Fruit fly (Drosophila melanogaster) whole organism, embryonic: ENCODE results near the gene CG15404.
A peak's percentile ranks its signal among the peaks of the same experiment; 100 is the strongest.

Experiments used
- Aef1 ChIP-seq: fragments of 200-800 bp; sonication (Bioruptor generic); IDR thresholded peaks from 3 replicates; pipeline ENCODE4 v1.3.6; 2022; ENCODE audit warnings: missing biosample characterization, missing genetic modification characterization
- CG10366 ChIP-seq: fragments of 200-800 bp; sonication (Bioruptor generic); IDR thresholded peaks from 2 replicates; pipeline ENCODE4 v1.3.6; 2022; ENCODE audit warnings: missing biosample characterization, missing genetic modification characterization
- CG11093 ChIP-seq: fragments of 200-800 bp; sonication (Bioruptor generic); IDR thresholded peaks from 3 replicates; pipeline ENCODE4 v1.3.6; 2022; ENCODE audit warnings: missing biosample characterization, missing genetic modification characterization
- CG11456 ChIP-seq: fragments of 200-800 bp; sonication (Bioruptor generic); IDR thresholded peaks from 3 replicates; pipeline ENCODE4 v1.3.6; 2022; ENCODE audit warnings: missing biosample characterization, missing genetic modification characterization
- CG12391 ChIP-seq: fragments of 200-800 bp; sonication (Bioruptor generic); optimal IDR thresholded peaks from 3 replicates; lab custom pipeline; 2018; ENCODE audit warnings: missing biosample characterization, mild to moderate bottlenecking, missing genetic modification characterization, moderate library complexity
- CG15696 ChIP-seq: fragments of 200-800 bp; sonication (Bioruptor generic); optimal IDR thresholded peaks from 2 replicates; lab custom pipeline; 2019; ENCODE audit warnings: missing biosample characterization, mild to moderate bottlenecking, missing genetic modification characterization, moderate library complexity
- CG16813 ChIP-seq: fragments of 200-800 bp; sonication (Bioruptor generic); IDR thresholded peaks from 3 replicates; pipeline ENCODE4 v1.3.6; 2022; ENCODE audit warnings: missing biosample characterization, missing genetic modification characterization; ENCODE audit not compliant: partially characterized antibody
- CG17568 ChIP-seq: fragments of 200-800 bp; sonication (Bioruptor generic); optimal IDR thresholded peaks from 2 replicates; lab custom pipeline; 2018; ENCODE audit warnings: missing biosample characterization, mild to moderate bottlenecking, missing genetic modification characterization, moderate library complexity
- CG18476 ChIP-seq: fragments of 200-800 bp; sonication (Bioruptor generic); optimal IDR thresholded peaks from 2 replicates; lab custom pipeline; 2016; ENCODE audit warnings: missing biosample characterization, mild to moderate bottlenecking, missing genetic modification characterization
- CG18619 ChIP-seq: fragments of 200-800 bp; sonication (Bioruptor generic); optimal IDR thresholded peaks from 3 replicates; lab custom pipeline; 2017; ENCODE audit warnings: missing biosample characterization, mild to moderate bottlenecking, missing genetic modification characterization
- CG2120 ChIP-seq: fragments of 200-800 bp; sonication (Bioruptor generic); optimal IDR thresholded peaks from 3 replicates; lab custom pipeline; 2016; ENCODE audit warnings: missing biosample characterization, missing genetic modification characterization
- CG30431 ChIP-seq: fragments of 200-800 bp; sonication (Bioruptor generic); optimal IDR thresholded peaks from 2 replicates; lab custom pipeline; 2017; ENCODE audit warnings: missing biosample characterization, missing genetic modification characterization
- CG3995 ChIP-seq: fragments of 200-800 bp; sonication (Bioruptor generic); optimal IDR thresholded peaks from 3 replicates; lab custom pipeline; 2016; ENCODE audit warnings: missing biosample characterization, missing genetic modification characterization
- CG4820 ChIP-seq: fragments of 200-800 bp; sonication (Bioruptor generic); optimal IDR thresholded peaks from 3 replicates; lab custom pipeline; 2016; ENCODE audit warnings: missing biosample characterization, missing genetic modification characterization
- CG6791 ChIP-seq: fragments of 200-800 bp; sonication (Bioruptor generic); IDR thresholded peaks from 3 replicates; pipeline ENCODE4 v1.3.6; 2022; ENCODE audit warnings: missing biosample characterization, missing genetic modification characterization; ENCODE audit not compliant: partially characterized antibody
- CG7963 ChIP-seq: fragments of 200-800 bp; sonication (Bioruptor generic); IDR thresholded peaks from 3 replicates; pipeline ENCODE4 v1.3.6; 2022; ENCODE audit warnings: missing biosample characterization, missing genetic modification characterization; ENCODE audit not compliant: partially characterized antibody
- CG8089 ChIP-seq: fragments of 200-800 bp; sonication (Bioruptor generic); optimal IDR thresholded peaks from 3 replicates; lab custom pipeline; 2016; ENCODE audit warnings: missing biosample characterization, missing genetic modification characterization
- CG8388 ChIP-seq: fragments of 200-800 bp; sonication (Bioruptor generic); optimal IDR thresholded peaks from 2 replicates; lab custom pipeline; 2019; ENCODE audit warnings: missing biosample characterization, mild to moderate bottlenecking, missing genetic modification characterization, moderate library complexity
- CTCF ChIP-seq: fragments of 200-800 bp; sonication (Bioruptor generic); optimal IDR thresholded peaks from 2 replicates; lab custom pipeline; 2017; ENCODE audit warnings: missing biosample characterization, mild to moderate bottlenecking, missing genetic modification characterization, moderate library complexity
- Camta ChIP-seq: fragments of 200-800 bp; sonication (Bioruptor generic); optimal IDR thresholded peaks from 2 replicates; lab custom pipeline; 2016; ENCODE audit warnings: missing biosample characterization, missing genetic modification characterization
- Chrac-16 ChIP-seq: fragments of 200-800 bp; sonication (Bioruptor generic); optimal IDR thresholded peaks from 3 replicates; lab custom pipeline; 2016; ENCODE audit warnings: missing biosample characterization, missing genetic modification characterization
- Doc2 ChIP-seq: fragments of 200-800 bp; sonication (Bioruptor generic); IDR thresholded peaks from 2 replicates; pipeline ENCODE4 v1.3.6; 2022; ENCODE audit warnings: missing biosample characterization, missing genetic modification characterization
- Eip74EF ChIP-seq, 2 experiments: fragments of 200-800 bp in 1 of 2; fragments of >200 bp in 1 of 2; sonication (Bioruptor generic) in 1 of 2; optimal IDR thresholded peaks; 2 replicates each; lab custom pipeline; 2017 to 2019; ENCODE audit warnings: missing biosample characterization in 2 of 2, missing genetic modification characterization in 2 of 2, mild to moderate bottlenecking in 1 of 2, moderate library complexity in 1 of 2
- Ets97D ChIP-seq: fragments of 200-800 bp; sonication (Bioruptor generic); optimal IDR thresholded peaks from 3 replicates; lab custom pipeline; 2016; ENCODE audit warnings: missing biosample characterization, missing genetic modification characterization
- H15 ChIP-seq: fragments of 200-800 bp; sonication (Bioruptor generic); IDR thresholded peaks from 3 replicates; pipeline ENCODE4 v1.3.6; 2022; ENCODE audit warnings: missing biosample characterization, missing genetic modification characterization
- Mes4 ChIP-seq: fragments of 200-800 bp; sonication (Bioruptor generic); optimal IDR thresholded peaks from 2 replicates; lab custom pipeline; 2016; ENCODE audit warnings: missing biosample characterization, missing genetic modification characterization
- Mrtf ChIP-seq: fragments of 200-800 bp; sonication (Bioruptor generic); IDR thresholded peaks from 3 replicates; pipeline ENCODE4 v1.3.6; 2022; ENCODE audit warnings: missing biosample characterization, missing genetic modification characterization
- Myb ChIP-seq: fragments of 200-800 bp; sonication (Bioruptor generic); optimal IDR thresholded peaks from 2 replicates; lab custom pipeline; 2016; ENCODE audit warnings: missing biosample characterization, missing genetic modification characterization
- Neu2 ChIP-seq: fragments of 200-800 bp; sonication (Bioruptor generic); optimal IDR thresholded peaks from 3 replicates; lab custom pipeline; 2016; ENCODE audit warnings: missing biosample characterization, missing genetic modification characterization, borderline replicate concordance
- Sin3A ChIP-seq: fragments of >200 bp; optimal IDR thresholded peaks from 2 replicates; lab custom pipeline; 2018
- Six4 ChIP-seq: fragments of 200-800 bp; sonication (Bioruptor generic); optimal IDR thresholded peaks from 2 replicates; lab custom pipeline; 2016; ENCODE audit warnings: missing biosample characterization, missing genetic modification characterization
- ap ChIP-seq: fragments of 200-800 bp; sonication (Bioruptor generic); IDR thresholded peaks from 2 replicates; pipeline ENCODE4 v1.3.6; 2022; ENCODE audit warnings: missing biosample characterization, missing genetic modification characterization
- ash1 ChIP-seq: fragments of 200-800 bp; sonication (Bioruptor generic); optimal IDR thresholded peaks from 2 replicates; lab custom pipeline; 2018; ENCODE audit warnings: missing biosample characterization, mild to moderate bottlenecking, missing genetic modification characterization
- bbx ChIP-seq: fragments of 200-800 bp; sonication (Bioruptor generic); IDR thresholded peaks from 2 replicates; pipeline ENCODE4 v1.3.6; 2022; ENCODE audit warnings: missing biosample characterization, missing genetic modification characterization; ENCODE audit not compliant: partially characterized antibody
- corto ChIP-seq: fragments of 200-800 bp; sonication (Bioruptor generic); optimal IDR thresholded peaks from 2 replicates; lab custom pipeline; 2016; ENCODE audit warnings: missing biosample characterization, mild to moderate bottlenecking, missing genetic modification characterization, moderate library complexity
- dan ChIP-seq: fragments of 200-800 bp; sonication (Bioruptor generic); IDR thresholded peaks from 2 replicates; pipeline ENCODE4 v1.3.6; 2022; ENCODE audit warnings: missing biosample characterization, missing genetic modification characterization
- ems ChIP-seq: fragments of 200-800 bp; sonication (Bioruptor generic); optimal IDR thresholded peaks from 3 replicates; lab custom pipeline; 2016; ENCODE audit warnings: missing biosample characterization, missing genetic modification characterization
- gro ChIP-seq: fragments of 200-800 bp; sonication (Bioruptor generic); optimal IDR thresholded peaks from 2 replicates; lab custom pipeline; 2016; ENCODE audit warnings: missing biosample characterization, missing genetic modification characterization
- jigr1 ChIP-seq: fragments of 200-800 bp; sonication (Bioruptor generic); IDR thresholded peaks from 3 replicates; pipeline ENCODE4 v1.3.6; 2022; ENCODE audit warnings: missing biosample characterization, missing genetic modification characterization
- kay ChIP-seq: fragments of 200-800 bp; sonication (Bioruptor generic); optimal IDR thresholded peaks from 2 replicates; lab custom pipeline; 2016; ENCODE audit warnings: missing biosample characterization, missing genetic modification characterization
- nmo ChIP-seq: fragments of 200-800 bp; sonication (Bioruptor generic); optimal IDR thresholded peaks from 2 replicates; lab custom pipeline; 2018; ENCODE audit warnings: missing biosample characterization, mild to moderate bottlenecking, missing genetic modification characterization, moderate library complexity
- pfk ChIP-seq: fragments of 200-800 bp; sonication (Bioruptor generic); optimal IDR thresholded peaks from 2 replicates; lab custom pipeline; 2018; ENCODE audit warnings: missing biosample characterization, mild to moderate bottlenecking, missing genetic modification characterization, moderate library complexity
- pzg ChIP-seq: fragments of 200-800 bp; sonication (Bioruptor generic); optimal IDR thresholded peaks from 3 replicates; lab custom pipeline; 2018; ENCODE audit warnings: missing biosample characterization, mild to moderate bottlenecking, missing genetic modification characterization, moderate library complexity
- salm ChIP-seq: fragments of 200-800 bp; sonication (Bioruptor generic); optimal IDR thresholded peaks from 2 replicates; lab custom pipeline; 2018; ENCODE audit warnings: missing biosample characterization, mild to moderate bottlenecking, missing genetic modification characterization
- scrt ChIP-seq: fragments of 200-800 bp; sonication (Bioruptor generic); optimal IDR thresholded peaks from 2 replicates; lab custom pipeline; 2018; ENCODE audit warnings: missing biosample characterization, mild to moderate bottlenecking, missing genetic modification characterization, moderate library complexity
- slou ChIP-seq: fragments of 200-800 bp; sonication (Bioruptor generic); optimal IDR thresholded peaks from 3 replicates; lab custom pipeline; 2016; ENCODE audit warnings: missing biosample characterization, missing genetic modification characterization
- sug ChIP-seq: fragments of 200-800 bp; optimal IDR thresholded peaks from 2 replicates; lab custom pipeline; 2019; ENCODE audit warnings: missing biosample characterization, mild to moderate bottlenecking, missing genetic modification characterization, moderate library complexity
- unpg ChIP-seq: fragments of 200-800 bp; sonication (Bioruptor generic); optimal IDR thresholded peaks from 3 replicates; lab custom pipeline; 2018; ENCODE audit warnings: missing biosample characterization, mild to moderate bottlenecking, missing genetic modification characterization, moderate library complexity
- zfh1 ChIP-seq: fragments of 200-800 bp; sonication (Bioruptor generic); IDR thresholded peaks from 3 replicates; pipeline ENCODE4 v1.3.6; 2022; ENCODE audit warnings: missing biosample characterization, missing genetic modification characterization

The CG15404 gene

DNA sequence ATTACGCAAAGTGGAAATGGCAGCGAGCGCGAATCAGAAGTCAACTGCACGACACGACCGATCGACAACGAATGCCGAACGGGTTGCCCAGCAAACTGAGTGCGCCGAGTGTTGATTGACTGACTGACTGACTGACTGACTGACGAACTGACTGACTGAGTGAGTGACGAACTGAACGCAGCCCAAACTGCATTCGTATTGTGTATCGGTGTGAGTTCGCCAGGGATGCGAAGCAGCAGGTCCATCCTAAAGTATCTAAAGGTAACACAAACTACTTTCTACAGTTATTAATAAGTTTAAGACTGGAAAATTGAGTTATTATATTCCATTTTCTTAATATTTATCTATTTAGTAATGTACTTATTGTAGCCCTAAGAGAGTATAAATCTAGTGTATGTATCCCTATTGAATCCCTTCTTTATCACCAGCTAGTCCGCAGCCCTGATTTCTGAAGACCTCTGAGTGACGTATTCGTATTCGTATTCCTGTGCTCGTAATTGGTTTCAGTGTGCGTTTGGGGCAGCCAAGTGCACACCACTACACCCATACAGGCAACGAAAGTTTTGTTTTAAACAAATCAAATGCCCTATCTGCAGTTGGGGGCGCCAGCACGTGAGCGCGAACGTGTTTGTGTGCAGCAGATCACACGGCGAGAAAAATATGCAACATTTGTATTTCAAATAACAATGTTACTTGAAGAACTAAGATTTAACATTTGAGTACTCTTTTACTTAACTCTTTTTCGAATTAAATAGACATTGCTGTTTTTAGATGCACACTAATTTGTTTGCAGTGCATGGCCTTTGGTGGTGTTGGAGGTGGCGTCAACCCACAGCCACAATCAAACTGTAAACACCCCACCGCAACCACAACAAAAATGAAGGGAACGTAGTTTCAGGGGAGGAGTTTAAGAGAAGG lies 20.8 kb upstream of the CG15404 start (continued):
- TF ChIP-seq CG7963 (GFP tag; lab: Robert Waterston, UW) (no peak), CG8388 (GFP tag; lab: Kevin White, UChicago) (peak; percentile 95), H15 (GFP tag; lab: Robert Waterston, UW) (peak; percentile 95), ap (GFP tag; lab: Robert Waterston, UW) (peak; percentile 91), unpg (GFP tag; lab: Kevin White, UChicago) (peak; percentile 94), jigr1 (GFP tag; lab: Robert Waterston, UW) (peak; percentile 92), slou (GFP tag; lab: Kevin White, UChicago) (peak; percentile 55), CG4820 (GFP tag; lab: Kevin White, UChicago) (peak; percentile 95), bbx (GFP tag; lab: Robert Waterston, UW) (no peak), Mrtf (peak; percentile 94), Doc2 (no peak), Myb (GFP tag; lab: Kevin White, UChicago) (peak; percentile 76), dan (GFP tag; lab: Robert Waterston, UW) (peak; percentile 83), CG30431 (GFP tag; lab: Kevin White, UChicago) (peak; percentile 84), ash1 (GFP tag; lab: Kevin White, UChicago) (no peak), scrt (GFP tag; lab: Kevin White, UChicago) (peak; percentile 84), salm (tag; lab: Kevin White, UChicago) (peak; percentile 91), zfh1 (GFP tag; lab: Robert Waterston, UW) (peak; percentile 98), Six4 (GFP tag; lab: Kevin White, UChicago) (peak; percentile 95), Sin3A (lab: Kevin White, UChicago) (no peak), kay (GFP tag; lab: Kevin White, UChicago) (peak; percentile 93), CG17568 (GFP tag; lab: Kevin White, UChicago) (peak; percentile 72), Mes4 (GFP tag; lab: Kevin White, UChicago) (peak; percentile 96), CG12391 (tag; lab: Kevin White, UChicago) (peak; percentile 96), pzg (GFP tag; lab: Kevin White, UChicago) (no peak), sug (tag; lab: Kevin White, UChicago) (peak; percentile 87), ems (GFP tag; lab: Kevin White, UChicago) (peak; percentile 95), CG11093 (GFP tag; lab: Robert Waterston, UW) (peak; percentile 93), Eip74EF (GFP tag; optimal IDR thresholded peaks at IDR 0.05; lab: Kevin White, UChicago) (peak in 1 of 2 experiments; percentile 91), corto (GFP tag; lab: Kevin White, UChicago) (no peak), CG8089 (peak; percentile 97), CG10366 (peak; percentile 94), Chrac-16 (peak; percentile 91), CG15696 (tag; lab: Kevin White, UChicago) (peak; percentile 88), Ets97D (GFP tag; lab: Kevin White, UChicago) (peak; percentile 83), CG16813 (GFP tag; lab: Robert Waterston, UW) (no peak), CG18619 (GFP tag; lab: Kevin White, UChicago) (peak; percentile 82), Camta (GFP tag; lab: Kevin White, UChicago) (peak; percentile 94), CG2120 (peak; percentile 73), CTCF (GFP tag; lab: Kevin White, UChicago) (peak; percentile 59), gro (GFP tag; lab: Kevin White, UChicago) (peak; percentile 73), Neu2 (GFP tag; lab: Kevin White, UChicago) (peak; percentile 10), Aef1 (GFP tag; lab: Robert Waterston, UW) (peak; percentile 90), CG18476 (GFP tag; lab: Kevin White, UChicago) (peak; percentile 90), CG11456 (peak; percentile 90), CG6791 (GFP tag; lab: Robert Waterston, UW) (no peak), nmo (GFP tag; lab: Kevin White, UChicago) (peak; percentile 96), CG3995 (GFP tag; lab: Kevin White, UChicago) (peak; percentile 13), pfk (GFP tag; lab: Kevin White, UChicago) (no peak)
